Worm (Caenorhabditis elegans) whole organism, L2 larva: ENCODE results near the gene nhr-26.

Experiments
- alr-1 ChIP-seq: fragments of 150-350 bp; optimal IDR thresholded peaks from 2 replicates; lab custom pipeline; 2014; ENCODE audit warnings: missing biosample characterization, missing genetic modification characterization
- ama-1 ChIP-seq: fragments of 150-350 bp; optimal IDR thresholded peaks from 2 replicates; lab custom pipeline; 2018; ENCODE audit warnings: inconsistent platforms
- blmp-1 ChIP-seq: sonication (generic microtip); optimal IDR thresholded peaks from 2 replicates; lab custom pipeline; 2017; ENCODE audit warnings: missing genetic modification characterization, mild to moderate bottlenecking, missing compliant biosample characterization, antibody characterized with exemption, moderate library complexity; ENCODE audit not compliant: insufficient read depth
- mbf-1 ChIP-seq: sonication (generic microtip); optimal IDR thresholded peaks from 2 replicates; lab custom pipeline; 2017; ENCODE audit warnings: missing biosample characterization, missing genetic modification characterization
- mdl-1 ChIP-seq, 2 experiments: fragments of 150-350 bp in 1 of 2; sonication (generic microtip) in 1 of 2; optimal IDR thresholded peaks; 2 replicates each; lab custom pipeline; 2017; ENCODE audit warnings: missing biosample characterization in 2 of 2, missing genetic modification characterization in 2 of 2
- nhr-237 ChIP-seq: fragments of 150-350 bp; optimal IDR thresholded peaks from 2 replicates; lab custom pipeline; 2014; ENCODE audit warnings: missing biosample characterization, missing genetic modification characterization
- nhr-25 ChIP-seq: fragments of 150-350 bp; sonication (generic microtip); optimal IDR thresholded peaks from 3 replicates; lab custom pipeline; 2014; ENCODE audit warnings: missing biosample characterization, missing genetic modification characterization
- nhr-6 ChIP-seq: fragments of 150-350 bp; optimal IDR thresholded peaks from 2 replicates; lab custom pipeline; 2014; ENCODE audit warnings: missing biosample characterization, missing genetic modification characterization
- nhr-77 ChIP-seq: fragments of 150-350 bp; optimal IDR thresholded peaks from 2 replicates; lab custom pipeline; 2014; ENCODE audit warnings: missing biosample characterization, missing genetic modification characterization
- snpc-4 ChIP-seq: fragments of 150-350 bp; optimal IDR thresholded peaks from 2 replicates; lab custom pipeline; 2014; ENCODE audit warnings: missing biosample characterization, missing genetic modification characterization
- unc-39 ChIP-seq: fragments of 150-350 bp; optimal IDR thresholded peaks from 2 replicates; lab custom pipeline; 2014; ENCODE audit warnings: missing biosample characterization, missing genetic modification characterization
- zag-1 ChIP-seq: fragments of 150-350 bp; optimal IDR thresholded peaks from 2 replicates; lab custom pipeline; 2014; ENCODE audit warnings: missing biosample characterization, missing genetic modification characterization
- ztf-4 ChIP-seq: fragments of 150-350 bp; optimal IDR thresholded peaks from 2 replicates; lab custom pipeline; 2014; ENCODE audit warnings: missing biosample characterization, missing genetic modification characterization

- TF ChIP-seq mbf-1 (tag; lab: Kevin White, UChicago) (no peak), nhr-77 (tag; lab: Kevin White, UChicago) (no peak), mdl-1 (tag; optimal IDR thresholded peaks at IDR 0.05; lab: Kevin White, UChicago) (no peak), blmp-1 (tag; lab: Kevin White, UChicago) (no peak), ztf-4 (no peak), nhr-25 (tag; lab: Kevin White, UChicago) (no peak), unc-39 (no peak), nhr-6 (tag; lab: Kevin White, UChicago) (no peak), nhr-237 (tag; lab: Kevin White, UChicago) (no peak), alr-1 (no peak), snpc-4 (tag; lab: Kevin White, UChicago) (no peak), zag-1 (tag; lab: Kevin White, UChicago) (no peak), ama-1 (lab: Kevin White, UChicago) (no peak)
Observed at ce11 chrX:12693150-12693589, 7.1 kb downstream of the nhr-26 start.
